Worm (Caenorhabditis elegans): ENCODE measurements around the gene F43E2.11.

Gene F43E2.11

DNA sequence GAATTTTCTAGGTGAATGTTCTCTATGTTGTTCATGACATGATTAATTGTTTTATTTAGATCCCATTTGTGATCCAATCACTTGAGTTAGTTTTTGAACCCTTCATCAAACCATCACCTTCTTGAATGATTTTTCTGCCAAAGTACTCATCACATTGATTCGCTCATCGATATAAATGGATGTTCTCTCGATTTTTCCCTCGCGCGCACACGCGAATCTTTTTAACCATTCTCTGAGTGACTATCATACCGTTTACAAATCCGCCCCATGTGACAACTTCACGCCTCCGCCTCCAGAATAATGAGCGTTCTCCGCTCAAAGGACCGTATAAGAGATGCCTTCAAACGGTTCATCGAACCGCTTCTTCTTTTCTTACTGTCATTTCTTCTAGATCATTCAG, 27.2 kb downstream of the F43E2.11 start (continued):
- peak; percentile 71 for TF ChIP-seq nhr-71 (tag; optimal IDR thresholded peaks at IDR 0.05)
- no peak for TF ChIP-seq aly-2 (tag; optimal IDR thresholded peaks at IDR 0.05)
- TF ChIP-seq unc-98 (GFP tag; IDR thresholded peaks at IDR 0.05) = no peak
- no peak for TF ChIP-seq egl-27 (tag; optimal IDR thresholded peaks at IDR 0.05)
- no peak for TF ChIP-seq sup-37 (GFP tag; optimal IDR thresholded peaks at IDR 0.05)
- no peak for TF ChIP-seq sptf-1 (tag; optimal IDR thresholded peaks at IDR 0.05)
- no peak for TF ChIP-seq vab-15 (tag; optimal IDR thresholded peaks at IDR 0.05)
- TF ChIP-seq mdl-1 (tag; optimal IDR thresholded peaks at IDR 0.05) = peak in 1 of 2 experiments; percentile 85
- peak; percentile 65 for TF ChIP-seq tbx-2 (tag; optimal IDR thresholded peaks at IDR 0.05)
- peak; percentile 81 for TF ChIP-seq nhr-20 (tag; optimal IDR thresholded peaks at IDR 0.05)
- TF ChIP-seq nhr-90 (tag; optimal IDR thresholded peaks at IDR 0.05; ENCODE audit: poor library complexity) = peak; percentile 65
- TF ChIP-seq aha-1 (tag; optimal IDR thresholded peaks at IDR 0.05) = no peak
- TF ChIP-seq lin-15B (tag; optimal IDR thresholded peaks at IDR 0.05) = no peak
- TF ChIP-seq lsy-2 (tag; optimal IDR thresholded peaks at IDR 0.05) = peak in 1 of 2 experiments; percentile 18
- TF ChIP-seq unc-130 (tag; optimal IDR thresholded peaks at IDR 0.05) = peak; percentile 72
- TF ChIP-seq mef-2 (tag; optimal IDR thresholded peaks at IDR 0.05) = no peak
- TF ChIP-seq fkh-4 (tag; optimal IDR thresholded peaks at IDR 0.05; ENCODE audit: borderline replicate concordance) = no peak
- TF ChIP-seq hlh-4 (tag; optimal IDR thresholded peaks at IDR 0.05) = no peak
- TF ChIP-seq zip-4 (GFP tag; optimal IDR thresholded peaks at IDR 0.05) = no peak

DNA sequence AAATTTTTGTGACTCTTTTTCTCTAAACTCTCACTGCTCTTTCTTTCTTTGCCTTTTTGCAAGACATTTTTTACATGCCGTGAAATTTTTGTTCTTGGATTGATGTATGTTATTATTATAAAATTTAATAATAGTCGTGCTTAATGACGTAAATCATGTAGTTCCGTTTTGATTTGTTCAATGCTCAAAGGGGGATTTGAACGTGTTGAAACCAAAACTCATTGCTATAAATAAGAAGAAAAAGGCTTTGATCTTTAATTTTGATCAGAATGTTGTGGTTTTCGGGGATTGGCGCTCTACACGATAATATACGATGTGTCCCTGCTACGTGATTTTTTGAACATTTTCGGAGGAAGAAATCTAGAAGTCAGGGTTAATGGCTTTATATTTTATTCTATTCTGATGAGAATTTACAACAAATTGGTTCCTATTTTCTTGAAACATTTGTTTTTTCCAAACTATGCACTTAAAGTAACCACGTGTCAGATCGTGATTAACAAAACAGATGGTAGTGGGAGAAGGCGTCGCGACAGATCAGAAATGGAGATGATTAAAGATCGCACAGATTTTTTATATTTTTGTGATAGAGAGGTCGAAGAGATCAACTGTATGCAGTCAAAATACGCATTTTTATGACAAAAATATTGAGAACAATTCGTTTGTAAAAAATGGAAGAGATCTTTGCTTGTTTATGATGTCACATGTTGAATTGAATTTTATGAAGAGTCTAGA, 28.4 kb downstream of the F43E2.11 start:
- TF ChIP-seq sox-4 (tag; optimal IDR thresholded peaks at IDR 0.05) (no peak), efl-1 (optimal IDR thresholded peaks at IDR 0.05) (no peak), efl-1 (GFP tag; optimal IDR thresholded peaks at IDR 0.05 in 1 of 2) (peak in 1 of 2 experiments; percentile 87), ceh-90 (tag; optimal IDR thresholded peaks at IDR 0.05) (no peak), nhr-71 (tag; optimal IDR thresholded peaks at IDR 0.05) (peak; percentile 19), snu-23 (GFP tag; optimal IDR thresholded peaks at IDR 0.05) (no peak), nhr-19 (GFP tag; conservative IDR thresholded peaks at IDR 0.05) (peak; percentile 19; the same call in 1 of the 2 replicates), unc-130 (tag; optimal IDR thresholded peaks at IDR 0.05) (no peak), lin-15B (tag; optimal IDR thresholded peaks at IDR 0.05) (no peak), nhr-20 (tag; optimal IDR thresholded peaks at IDR 0.05) (peak; percentile 41), mdl-1 (tag; optimal IDR thresholded peaks at IDR 0.05) (peak in 1 of 2 experiments; percentile 16), F16B12.6 (tag; optimal IDR thresholded peaks at IDR 0.05) (no peak), efl-3 (GFP tag; optimal IDR thresholded peaks at IDR 0.05) (no peak), dsc-1 (tag; optimal IDR thresholded peaks at IDR 0.05) (peak; percentile 24), lin-13 (GFP tag; optimal IDR thresholded peaks at IDR 0.05) (no peak), nhr-28 (tag; optimal IDR thresholded peaks at IDR 0.05) (no peak), elt-3 (tag; optimal IDR thresholded peaks at IDR 0.05) (peak in 1 of 6 experiments; percentile 55), fkh-4 (tag; optimal IDR thresholded peaks at IDR 0.05; ENCODE audit: borderline replicate concordance) (no peak), nhr-76 (tag; optimal IDR thresholded peaks at IDR 0.05) (no peak), hpl-2 (GFP tag; optimal IDR thresholded peaks at IDR 0.05) (no peak), fkh-8 (tag; optimal IDR thresholded peaks at IDR 0.05) (peak; percentile 57), nhr-47 (tag; optimal IDR thresholded peaks at IDR 0.05) (peak; percentile 19), grh-1 (GFP tag; IDR thresholded peaks at IDR 0.05) (no peak), blmp-1 (tag; optimal IDR thresholded peaks at IDR 0.05) (peak; percentile 60), nhr-85 (tag) (peak; percentile 90), swsn-7 (tag; optimal IDR thresholded peaks at IDR 0.05) (no peak), snpc-4 (tag; optimal IDR thresholded peaks at IDR 0.05) (no peak), zip-4 (GFP tag; optimal IDR thresholded peaks at IDR 0.05) (no peak)

- TF ChIP-seq nhr-20 (tag; optimal IDR thresholded peaks at IDR 0.05) (no peak), nhr-90 (tag; optimal IDR thresholded peaks at IDR 0.05; ENCODE audit: poor library complexity) (no peak), egl-13 (tag; optimal IDR thresholded peaks at IDR 0.05) (no peak), alr-1 (tag; optimal IDR thresholded peaks at IDR 0.05; ENCODE audit: borderline replicate concordance) (no peak), xbp-1 (tag; optimal IDR thresholded peaks at IDR 0.05) (no peak), lsy-2 (tag; optimal IDR thresholded peaks at IDR 0.05) (no peak), Y116A8C.19 (tag; optimal IDR thresholded peaks at IDR 0.05; ENCODE audit: borderline replicate concordance) (no peak), ets-5 (GFP tag; IDR thresholded peaks at IDR 0.05) (no peak), ztf-4 (tag; optimal IDR thresholded peaks at IDR 0.05) (no peak), snu-23 (GFP tag; optimal IDR thresholded peaks at IDR 0.05) (no peak), lin-15B (tag; optimal IDR thresholded peaks at IDR 0.05) (no peak), hlh-4 (tag; optimal IDR thresholded peaks at IDR 0.05) (no peak), dsc-1 (tag; optimal IDR thresholded peaks at IDR 0.05) (no peak), tbx-2 (tag; optimal IDR thresholded peaks at IDR 0.05) (no peak), efl-1 (optimal IDR thresholded peaks at IDR 0.05) (no peak), efl-1 (GFP tag; optimal IDR thresholded peaks at IDR 0.05 in 1 of 2) (no peak), tlp-1 (tag; optimal IDR thresholded peaks at IDR 0.05) (no peak), nhr-12 (tag; optimal IDR thresholded peaks at IDR 0.05) (no peak), fos-1 (tag; optimal IDR thresholded peaks at IDR 0.05) (no peak)
Observed at ce11 chrII:7340703-7341102, 29.4 kb downstream of the F43E2.11 start.
